Fruit fly (Drosophila melanogaster) whole organism, embryonic: ENCODE measurements around the gene Cyp12a5.

Experiments used
- Ada2b ChIP-seq: fragments of 200-800 bp; sonication (Bioruptor generic); IDR thresholded peaks from 2 replicates; pipeline ENCODE4 v1.3.6; 2022; ENCODE audit warnings: missing biosample characterization, missing genetic modification characterization
- Aef1 ChIP-seq: fragments of 200-800 bp; sonication (Bioruptor generic); IDR thresholded peaks from 3 replicates; pipeline ENCODE4 v1.3.6; 2022; ENCODE audit warnings: missing biosample characterization, missing genetic modification characterization
- BEAF-32 ChIP-seq: fragments of 200-800 bp; sonication (Bioruptor generic); optimal IDR thresholded peaks from 3 replicates; lab custom pipeline; 2017; ENCODE audit warnings: missing biosample characterization, missing genetic modification characterization, mild to moderate bottlenecking, moderate library complexity, missing genetic modification reagents
- Bteb2 ChIP-seq: fragments of 200-800 bp; sonication (Bioruptor generic); optimal IDR thresholded peaks from 2 replicates; lab custom pipeline; 2016; ENCODE audit warnings: missing biosample characterization, missing genetic modification characterization
- CG12071 ChIP-seq: fragments of 200-800 bp; sonication (Bioruptor generic); optimal IDR thresholded peaks from 3 replicates; lab custom pipeline; 2018; ENCODE audit warnings: missing biosample characterization, mild to moderate bottlenecking, missing genetic modification characterization
- CG13123 ChIP-seq: fragments of 200-800 bp; sonication (Bioruptor generic); optimal IDR thresholded peaks from 2 replicates; lab custom pipeline; 2016; ENCODE audit warnings: missing biosample characterization, missing genetic modification characterization
- CG13287 ChIP-seq: fragments of 200-800 bp; sonication (Bioruptor generic); IDR thresholded peaks from 2 replicates; pipeline ENCODE4 v1.3.6; 2022; ENCODE audit warnings: missing biosample characterization, missing genetic modification characterization; ENCODE audit not compliant: partially characterized antibody
- CG14667 ChIP-seq: fragments of 200-800 bp; sonication (Bioruptor generic); IDR thresholded peaks from 2 replicates; pipeline ENCODE4 v1.3.6; 2022; ENCODE audit warnings: missing biosample characterization, missing genetic modification characterization
- CG1602 ChIP-seq: fragments of 200-800 bp; sonication (Bioruptor generic); optimal IDR thresholded peaks from 3 replicates; lab custom pipeline; 2016; ENCODE audit warnings: missing biosample characterization, missing genetic modification characterization
- CG1603 ChIP-seq: fragments of 200-800 bp; sonication (Bioruptor generic); optimal IDR thresholded peaks from 2 replicates; lab custom pipeline; 2019; ENCODE audit warnings: missing biosample characterization, mild to moderate bottlenecking, missing genetic modification characterization, moderate library complexity
- CG17186 ChIP-seq: fragments of 200-800 bp; sonication (Bioruptor generic); optimal IDR thresholded peaks from 3 replicates; lab custom pipeline; 2017; ENCODE audit warnings: missing biosample characterization, missing genetic modification reagents, missing genetic modification characterization
- CG17802 ChIP-seq: fragments of 200-800 bp; sonication (Bioruptor generic); optimal IDR thresholded peaks from 2 replicates; lab custom pipeline; 2018; ENCODE audit warnings: missing biosample characterization, mild to moderate bottlenecking, missing genetic modification characterization, moderate library complexity
- CG17912 ChIP-seq: fragments of 200-800 bp; sonication (Bioruptor generic); optimal IDR thresholded peaks from 2 replicates; lab custom pipeline; 2018; ENCODE audit warnings: missing biosample characterization, mild to moderate bottlenecking, missing genetic modification characterization
- CG18476 ChIP-seq: fragments of 200-800 bp; sonication (Bioruptor generic); optimal IDR thresholded peaks from 2 replicates; lab custom pipeline; 2016; ENCODE audit warnings: missing biosample characterization, mild to moderate bottlenecking, missing genetic modification characterization
- CG2129 ChIP-seq: fragments of 200-800 bp; sonication (Bioruptor generic); IDR thresholded peaks from 2 replicates; pipeline ENCODE4 v1.3.6; 2022; ENCODE audit warnings: missing biosample characterization, missing genetic modification characterization; ENCODE audit not compliant: partially characterized antibody
- CG3065 ChIP-seq: fragments of 200-800 bp; sonication (Bioruptor generic); optimal IDR thresholded peaks from 2 replicates; lab custom pipeline; 2016; ENCODE audit warnings: missing biosample characterization, missing genetic modification characterization
- CG4820 ChIP-seq: fragments of 200-800 bp; sonication (Bioruptor generic); optimal IDR thresholded peaks from 3 replicates; lab custom pipeline; 2016; ENCODE audit warnings: missing biosample characterization, missing genetic modification characterization
- CG4854 ChIP-seq: fragments of 200-800 bp; sonication (Bioruptor generic); optimal IDR thresholded peaks from 2 replicates; lab custom pipeline; 2016; ENCODE audit warnings: missing biosample characterization, missing genetic modification characterization, inconsistent platforms
- CG6654 ChIP-seq: fragments of 200-800 bp; sonication (Bioruptor generic); optimal IDR thresholded peaks from 2 replicates; lab custom pipeline; 2017; ENCODE audit warnings: missing biosample characterization, mild to moderate bottlenecking, missing genetic modification characterization
- CG6791 ChIP-seq: fragments of 200-800 bp; sonication (Bioruptor generic); IDR thresholded peaks from 3 replicates; pipeline ENCODE4 v1.3.6; 2022; ENCODE audit warnings: missing biosample characterization, missing genetic modification characterization; ENCODE audit not compliant: partially characterized antibody
- CG7786 ChIP-seq: fragments of 200-800 bp; sonication (Bioruptor generic); optimal IDR thresholded peaks from 2 replicates; lab custom pipeline; 2016; ENCODE audit warnings: missing biosample characterization, missing genetic modification characterization
- CG7839 ChIP-seq: fragments of 200-800 bp; sonication (Bioruptor generic); optimal IDR thresholded peaks from 3 replicates; lab custom pipeline; 2018; ENCODE audit warnings: missing biosample characterization, mild to moderate bottlenecking, missing genetic modification characterization, moderate library complexity
- Chrac-16 ChIP-seq: fragments of 200-800 bp; sonication (Bioruptor generic); optimal IDR thresholded peaks from 3 replicates; lab custom pipeline; 2016; ENCODE audit warnings: missing biosample characterization, missing genetic modification characterization
- HLHmδ ChIP-seq: fragments of 200-800 bp; sonication (Bioruptor generic); optimal IDR thresholded peaks from 2 replicates; lab custom pipeline; 2018; ENCODE audit warnings: missing biosample characterization, mild to moderate bottlenecking, missing genetic modification characterization, moderate library complexity
- Hr3 ChIP-seq: fragments of 200-800 bp; sonication (Bioruptor generic); optimal IDR thresholded peaks from 3 replicates; lab custom pipeline; 2016; ENCODE audit warnings: missing biosample characterization, missing genetic modification characterization
- Lim3 ChIP-seq: fragments of 200-800 bp; sonication (Bioruptor generic); IDR thresholded peaks from 2 replicates; pipeline ENCODE4 v1.3.6; 2022; ENCODE audit warnings: missing biosample characterization, missing genetic modification characterization
- Lpt ChIP-seq: fragments of >200 bp; optimal IDR thresholded peaks from 2 replicates; lab custom pipeline; 2018; ENCODE audit warnings: missing biosample characterization, missing genetic modification characterization
- NC2α ChIP-seq: fragments of 200-800 bp; sonication (Bioruptor generic); optimal IDR thresholded peaks from 2 replicates; lab custom pipeline; 2016; ENCODE audit warnings: missing biosample characterization, missing genetic modification characterization
- Neu2 ChIP-seq: fragments of 200-800 bp; sonication (Bioruptor generic); optimal IDR thresholded peaks from 3 replicates; lab custom pipeline; 2016; ENCODE audit warnings: missing biosample characterization, missing genetic modification characterization, borderline replicate concordance
- Rx ChIP-seq: fragments of 200-800 bp; sonication (Bioruptor generic); IDR thresholded peaks from 2 replicates; pipeline ENCODE4 v1.3.6; 2022; ENCODE audit warnings: missing biosample characterization, missing genetic modification characterization
- Scr ChIP-seq: fragments of 200-800 bp; sonication (Bioruptor generic); IDR thresholded peaks from 2 replicates; pipeline ENCODE4 v1.3.6; 2022; ENCODE audit warnings: missing biosample characterization, missing genetic modification characterization; ENCODE audit not compliant: partially characterized antibody
- Sry-β ChIP-seq: fragments of 200-800 bp; sonication (Bioruptor generic); optimal IDR thresholded peaks from 2 replicates; lab custom pipeline; 2018; ENCODE audit warnings: missing biosample characterization, mild to moderate bottlenecking, missing genetic modification characterization, moderate library complexity
- Tbp ChIP-seq: fragments of >200 bp; optimal IDR thresholded peaks from 2 replicates; lab custom pipeline; 2018; ENCODE audit warnings: missing biosample characterization, missing genetic modification characterization
- YL-1 ChIP-seq: fragments of 200-800 bp; sonication (Bioruptor generic); optimal IDR thresholded peaks from 3 replicates; lab custom pipeline; 2017; ENCODE audit warnings: missing biosample characterization, mild to moderate bottlenecking, missing genetic modification characterization
- abd-A ChIP-seq: fragments of 200-800 bp; sonication (Bioruptor generic); optimal IDR thresholded peaks from 3 replicates; lab custom pipeline; 2019; ENCODE audit warnings: missing biosample characterization, mild to moderate bottlenecking, missing genetic modification characterization, moderate library complexity
- ara ChIP-seq: fragments of 200-800 bp; sonication (Bioruptor generic); IDR thresholded peaks from 2 replicates; pipeline ENCODE4 v1.3.6; 2022; ENCODE audit warnings: missing biosample characterization, missing genetic modification characterization
- ase ChIP-seq: fragments of 200-800 bp; sonication (Bioruptor generic); IDR thresholded peaks from 3 replicates; pipeline ENCODE4 v1.3.6; 2022; ENCODE audit warnings: missing biosample characterization, missing genetic modification characterization
- ash1 ChIP-seq: fragments of 200-800 bp; sonication (Bioruptor generic); optimal IDR thresholded peaks from 2 replicates; lab custom pipeline; 2018; ENCODE audit warnings: missing biosample characterization, mild to moderate bottlenecking, missing genetic modification characterization
- bab2 ChIP-seq: fragments of 200-800 bp; sonication (Bioruptor generic); optimal IDR thresholded peaks from 2 replicates; lab custom pipeline; 2016; ENCODE audit warnings: missing biosample characterization, missing genetic modification characterization
- bowl ChIP-seq: fragments of 200-800 bp; sonication (Bioruptor generic); IDR thresholded peaks from 2 replicates; pipeline ENCODE4 v1.3.6; 2022; ENCODE audit warnings: missing biosample characterization, missing genetic modification characterization
- btn ChIP-seq: fragments of 200-800 bp; sonication (Bioruptor generic); optimal IDR thresholded peaks from 2 replicates; lab custom pipeline; 2016; ENCODE audit warnings: missing biosample characterization, missing genetic modification characterization
- cad ChIP-seq: fragments of >200 bp; optimal IDR thresholded peaks from 2 replicates; lab custom pipeline; 2017; ENCODE audit warnings: missing biosample characterization, missing genetic modification characterization
- ci ChIP-seq: fragments of 200-800 bp; sonication (Bioruptor generic); IDR thresholded peaks from 3 replicates; pipeline ENCODE4 v1.3.6; 2022; ENCODE audit warnings: missing biosample characterization, missing genetic modification characterization
- da ChIP-seq: fragments of 200-800 bp; sonication (Bioruptor generic); optimal IDR thresholded peaks from 2 replicates; lab custom pipeline; 2016; ENCODE audit warnings: missing biosample characterization, missing genetic modification characterization
- dimm ChIP-seq: fragments of 200-800 bp; sonication (Bioruptor generic); IDR thresholded peaks from 2 replicates; pipeline ENCODE4 v1.3.6; 2022; ENCODE audit warnings: missing biosample characterization, missing genetic modification characterization
- grn ChIP-seq: fragments of 200-800 bp; sonication (Bioruptor generic); optimal IDR thresholded peaks from 3 replicates; lab custom pipeline; 2017; ENCODE audit warnings: missing biosample characterization, missing genetic modification characterization
- pzg ChIP-seq: fragments of 200-800 bp; sonication (Bioruptor generic); optimal IDR thresholded peaks from 3 replicates; lab custom pipeline; 2018; ENCODE audit warnings: missing biosample characterization, mild to moderate bottlenecking, missing genetic modification characterization, moderate library complexity
- repo ChIP-seq: fragments of 200-800 bp; sonication (Bioruptor generic); optimal IDR thresholded peaks from 2 replicates; lab custom pipeline; 2016; ENCODE audit warnings: missing biosample characterization, missing genetic modification characterization
- ro ChIP-seq: fragments of 200-800 bp; sonication (Bioruptor generic); IDR thresholded peaks from 2 replicates; pipeline ENCODE4 v1.3.6; 2022; ENCODE audit warnings: missing biosample characterization, missing genetic modification characterization
- sr ChIP-seq: fragments of 200-800 bp; sonication (Bioruptor generic); IDR thresholded peaks from 3 replicates; pipeline ENCODE4 v1.3.6; 2022; ENCODE audit warnings: missing biosample characterization, missing genetic modification characterization
- trh ChIP-seq: fragments of 200-800 bp; sonication (Bioruptor generic); optimal IDR thresholded peaks from 2 replicates; lab custom pipeline; 2016; ENCODE audit warnings: missing biosample characterization, missing genetic modification characterization
- ttk ChIP-seq: fragments of 200-800 bp; sonication (Bioruptor generic); IDR thresholded peaks from 2 replicates; pipeline ENCODE4 v2.1.2; 2022; ENCODE audit warnings: missing biosample characterization, missing genetic modification characterization
- zen ChIP-seq: fragments of 200-800 bp; sonication (Bioruptor generic); optimal IDR thresholded peaks from 3 replicates; lab custom pipeline; 2018; ENCODE audit warnings: missing biosample characterization, mild to moderate bottlenecking, missing genetic modification characterization, moderate library complexity

Gene Cyp12a5

DNA sequence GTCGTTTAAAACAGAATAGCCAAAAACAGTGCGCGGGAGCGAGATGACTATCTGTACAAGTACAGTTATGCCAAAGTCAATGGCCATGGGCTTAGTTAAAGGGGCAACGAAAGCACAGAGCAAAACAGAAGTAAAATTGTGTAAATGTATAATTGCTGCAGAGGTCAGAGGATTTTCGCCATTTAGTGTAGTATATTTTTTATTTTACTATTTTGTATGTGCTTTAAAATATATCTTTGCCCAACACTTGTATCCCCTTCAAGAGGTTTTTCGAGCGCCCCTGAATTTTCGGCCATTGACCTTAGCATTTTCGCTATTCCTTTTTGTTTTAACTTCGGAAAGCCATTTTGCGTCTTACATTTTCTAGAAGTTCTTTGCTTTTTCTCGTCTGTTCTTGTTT, 25.5 kb downstream of the Cyp12a5 start (continued):
- TF ChIP-seq CG14667 (GFP tag; lab: Robert Waterston, UW) (peak; percentile 32; the same call in 1 of the 2 replicates), Hr3 (GFP tag; lab: Kevin White, UChicago) (no peak), CG6654 (no peak), Rx (GFP tag; lab: Robert Waterston, UW) (no peak), Bteb2 (GFP tag; lab: Kevin White, UChicago) (no peak), zen (tag; lab: Kevin White, UChicago) (no peak), CG17912 (GFP tag; lab: Kevin White, UChicago) (no peak), ase (no peak), cad (no peak), NC2α (GFP tag; lab: Kevin White, UChicago) (no peak), bowl (no peak), bab2 (GFP tag; lab: Kevin White, UChicago) (no peak), sr (GFP tag; lab: Robert Waterston, UW) (no peak), BEAF-32 (GFP tag; lab: Kevin White, UChicago) (no peak), CG4820 (no peak), CG17802 (tag; lab: Kevin White, UChicago) (no peak), CG3065 (GFP tag; lab: Kevin White, UChicago) (no peak), YL-1 (GFP tag; lab: Kevin White, UChicago) (no peak), ash1 (GFP tag; lab: Kevin White, UChicago) (no peak), Scr (GFP tag; lab: Robert Waterston, UW) (no peak), dimm (GFP tag; lab: Robert Waterston, UW) (no peak), CG13287 (GFP tag; lab: Robert Waterston, UW) (no peak), pzg (GFP tag; lab: Kevin White, UChicago) (no peak), Tbp (GFP tag; lab: Kevin White, UChicago) (no peak), grn (GFP tag; lab: Kevin White, UChicago) (no peak), CG1602 (GFP tag; lab: Kevin White, UChicago) (no peak), CG7786 (GFP tag; lab: Kevin White, UChicago) (no peak), da (GFP tag; lab: Kevin White, UChicago) (no peak), abd-A (tag; lab: Kevin White, UChicago) (no peak), ara (GFP tag; lab: Robert Waterston, UW) (no peak), Sry-β (GFP tag; lab: Kevin White, UChicago) (no peak), CG12071 (GFP tag; lab: Kevin White, UChicago) (no peak), CG18476 (GFP tag; lab: Kevin White, UChicago) (no peak), CG4854 (GFP tag; lab: Kevin White, UChicago) (no peak), Lpt (GFP tag; lab: Kevin White, UChicago) (no peak), CG6791 (GFP tag; lab: Robert Waterston, UW) (no peak), CG13123 (GFP tag; lab: Kevin White, UChicago) (no peak), ro (GFP tag; lab: Robert Waterston, UW) (no peak), CG1603 (no peak), CG2129 (GFP tag; lab: Robert Waterston, UW) (no peak), Lim3 (no peak), Neu2 (GFP tag; lab: Kevin White, UChicago) (no peak), btn (no peak), ci (GFP tag; lab: Robert Waterston, UW) (peak; percentile 49; the same call in 1 of the 3 replicates), CG17186 (GFP tag; lab: Kevin White, UChicago) (no peak), ttk (GFP tag; lab: Robert Waterston, UW) (no peak), HLHmδ (no peak), Ada2b (GFP tag; lab: Robert Waterston, UW) (0 out of 2 replicates have a peak, but pooled peaks have one; percentile 24), Aef1 (GFP tag; lab: Robert Waterston, UW) (no peak), Chrac-16 (GFP tag; lab: Kevin White, UChicago) (no peak), CG7839 (tag; lab: Kevin White, UChicago) (peak; percentile 24), trh (GFP tag; lab: Kevin White, UChicago) (no peak), repo (GFP tag; lab: Kevin White, UChicago) (no peak)
